Worm (Caenorhabditis elegans): ENCODE measurements around the gene F35B12.10.

Gene F35B12.10

DNA sequence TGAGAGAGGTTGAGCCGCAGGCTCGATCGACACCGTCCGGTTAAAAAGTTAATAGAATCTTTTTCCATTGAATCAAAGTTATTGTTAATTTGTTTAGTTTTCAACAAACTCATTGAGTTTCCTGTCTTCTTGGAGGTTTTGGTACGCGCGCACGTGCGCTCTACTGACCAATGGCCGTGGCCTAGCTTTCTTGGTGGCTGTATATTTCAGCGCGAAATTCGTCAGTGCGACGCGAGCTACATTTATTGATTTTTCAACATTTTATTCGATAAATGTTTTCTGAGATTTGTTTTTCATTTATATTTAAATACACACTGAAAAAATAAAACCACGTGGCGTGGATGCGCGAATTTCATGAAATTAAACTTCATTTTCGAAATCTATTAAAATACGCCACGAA is 15.1 kb upstream of the F35B12.10 start, which contains the start of gene bir-1 (continued):
- TF ChIP-seq nhr-42 (GFP tag; IDR thresholded peaks at IDR 0.05), result no peak
- TF ChIP-seq madf-9 (GFP tag; conservative IDR thresholded peaks at IDR 0.05), result no peak
- TF ChIP-seq aly-2 (tag; optimal IDR thresholded peaks at IDR 0.05), result no peak
- no peak for TF ChIP-seq tra-1 (GFP tag; IDR thresholded peaks at IDR 0.05)
- TF ChIP-seq ztf-11 (tag; optimal IDR thresholded peaks at IDR 0.05), result no peak
- TF ChIP-seq hlh-11 (tag; optimal IDR thresholded peaks at IDR 0.05), result peak; percentile 41
- no peak for TF ChIP-seq snpc-4 (tag; optimal IDR thresholded peaks at IDR 0.05)
- TF ChIP-seq pha-4 (GFP tag; IDR thresholded peaks at IDR 0.05), result no peak
- no peak for TF ChIP-seq pha-4 (tag; optimal IDR thresholded peaks at IDR 0.05)
- no peak for TF ChIP-seq unc-62 (GFP tag; optimal IDR thresholded peaks at IDR 0.05 in 1 of 2)
- no peak for TF ChIP-seq unc-62 (tag; optimal IDR thresholded peaks at IDR 0.05)
- no peak for TF ChIP-seq F37D6.2 (tag; optimal IDR thresholded peaks at IDR 0.05)
- no peak for TF ChIP-seq lin-15B (tag; optimal IDR thresholded peaks at IDR 0.05)

DNA sequence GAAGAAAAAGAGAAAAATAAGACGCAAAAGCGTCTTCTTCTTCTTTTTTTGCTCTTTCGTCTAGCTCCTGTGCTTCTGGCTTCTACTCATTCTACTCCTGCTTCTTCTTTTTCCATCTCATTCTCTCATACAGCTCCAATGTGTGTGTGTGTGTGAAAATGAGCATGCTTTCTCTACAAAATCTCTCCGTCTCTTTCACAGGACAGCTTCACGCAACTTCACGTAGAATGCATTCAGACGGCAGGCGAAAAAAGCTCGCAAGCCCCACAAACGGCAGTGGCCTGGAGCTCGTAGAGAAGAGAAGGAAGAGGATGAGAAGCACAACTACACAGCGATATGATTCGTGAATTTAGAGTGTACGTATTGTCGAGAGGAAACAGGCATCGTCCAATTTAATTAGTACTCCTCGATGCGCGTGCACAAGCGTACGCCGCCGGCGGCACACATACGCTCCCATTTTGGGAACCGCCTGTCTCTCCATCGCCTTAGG is 12.3 kb upstream of the F35B12.10 start:
- no peak for TF ChIP-seq php-3 (GFP tag; IDR thresholded peaks at IDR 0.05)
- no peak for TF ChIP-seq dpl-1 (GFP tag; optimal IDR thresholded peaks at IDR 0.05)
- TF ChIP-seq sdz-12 (GFP tag; optimal IDR thresholded peaks at IDR 0.05), result no peak
- peak; percentile 61 for TF ChIP-seq hlh-30 (tag; optimal IDR thresholded peaks at IDR 0.05; ENCODE audit: insufficient read depth)
- peak; percentile 41 for TF ChIP-seq fkh-10 (GFP tag; optimal IDR thresholded peaks at IDR 0.05)
- peak; percentile 53 for TF ChIP-seq F37D6.2 (tag; optimal IDR thresholded peaks at IDR 0.05)
- TF ChIP-seq nhr-42 (GFP tag; IDR thresholded peaks at IDR 0.05), result no peak
- TF ChIP-seq R02D3.7 (tag; optimal IDR thresholded peaks at IDR 0.05), result no peak
- no peak for TF ChIP-seq zip-2 (tag; optimal IDR thresholded peaks at IDR 0.05)
- TF ChIP-seq gei-8 (GFP tag; optimal IDR thresholded peaks at IDR 0.05), result no peak
- TF ChIP-seq skn-1 (tag; optimal IDR thresholded peaks at IDR 0.05), result no peak
- TF ChIP-seq dmd-8 (GFP tag; IDR thresholded peaks at IDR 0.05), result no peak
- TF ChIP-seq attf-4 (tag; optimal IDR thresholded peaks at IDR 0.05), result no peak
- no peak for TF ChIP-seq Y75B8A.6 (GFP tag; IDR thresholded peaks at IDR 0.05)
- no peak for TF ChIP-seq cey-2 (tag; optimal IDR thresholded peaks at IDR 0.05; ENCODE audit: borderline replicate concordance, insufficient read depth)
- TF ChIP-seq spr-3 (GFP tag; optimal IDR thresholded peaks at IDR 0.05), result no peak
- no peak for TF ChIP-seq zip-11 (GFP tag; IDR thresholded peaks at IDR 0.05)
- no peak for TF ChIP-seq spr-1 (tag; optimal IDR thresholded peaks at IDR 0.05)
- no peak for TF ChIP-seq zfp-3 (GFP tag; conservative IDR thresholded peaks at IDR 0.05)
- no peak for TF ChIP-seq snpc-1.2 (GFP tag; IDR thresholded peaks at IDR 0.05)
- TF ChIP-seq aha-1 (tag), result peak; percentile 98
- no peak for TF ChIP-seq ZK337.2 (GFP tag; IDR thresholded peaks at IDR 0.05)
- no peak for TF ChIP-seq Y48G9A.11 (GFP tag; IDR thresholded peaks at IDR 0.05)
- TF ChIP-seq nhr-10 (tag; optimal IDR thresholded peaks at IDR 0.05), result no peak
- no peak for TF ChIP-seq jun-1 (tag; optimal IDR thresholded peaks at IDR 0.05)
- TF ChIP-seq lsy-2 (tag; optimal IDR thresholded peaks at IDR 0.05), result peak; percentile 45 to 60
- TF ChIP-seq T20F7.1 (GFP tag; optimal IDR thresholded peaks at IDR 0.05), result no peak
- TF ChIP-seq mxl-3 (GFP tag; optimal IDR thresholded peaks at IDR 0.05), result peak; percentile 15
- TF ChIP-seq ceh-28 (tag; optimal IDR thresholded peaks at IDR 0.05), result no peak
- TF ChIP-seq madf-5 (GFP tag; IDR thresholded peaks at IDR 0.05), result no peak
- TF ChIP-seq lin-15B (tag; optimal IDR thresholded peaks at IDR 0.05), result no peak
- no peak for TF ChIP-seq lir-3 (tag; optimal IDR thresholded peaks at IDR 0.05)
- no peak for TF ChIP-seq lim-7 (GFP tag; IDR thresholded peaks at IDR 0.05)
- no peak for TF ChIP-seq set-16 (GFP tag; IDR thresholded peaks at IDR 0.05)
- peak; percentile 30 for TF ChIP-seq hlh-11 (tag; optimal IDR thresholded peaks at IDR 0.05)
- TF ChIP-seq ces-1 (GFP tag; optimal IDR thresholded peaks at IDR 0.05), result peak; percentile 44
- TF ChIP-seq ctbp-1 (GFP tag; IDR thresholded peaks at IDR 0.05), result peak; percentile 85
- TF ChIP-seq dmd-6 (GFP tag; IDR thresholded peaks at IDR 0.05), result no peak; the same call in 1 of the 2 replicates
- TF ChIP-seq nhr-111 (GFP tag; optimal IDR thresholded peaks at IDR 0.05), result no peak
- TF ChIP-seq mdl-1 (tag; optimal IDR thresholded peaks at IDR 0.05), result peak in 1 of 2 experiments; percentile 74
- peak; percentile 70 for TF ChIP-seq mep-1 (tag; optimal IDR thresholded peaks at IDR 0.05)
- 0 out of 2 replicates have a peak, but pooled peaks have one; percentile 24 for TF ChIP-seq vab-7 (GFP tag; IDR thresholded peaks at IDR 0.05)

Data from whole organism, L4 larva.